Worm (Caenorhabditis elegans) whole organism, midembryonic: ENCODE data around the gene cytb-5.1.
"Not testable (repeated sequence)": the region's sequence is repeated elsewhere in the genome, so short reads cannot be mapped to it uniquely, and the experiment has no call there.

ENCODE experiments used
- T22C8.4 ChIP-seq: fragments of 200-800 bp; sonication (Bioruptor generic); IDR thresholded peaks from 2 replicates; pipeline ENCODE4 v1.3.6; 2022; ENCODE audit warnings: missing genetic modification characterization, missing compliant biosample characterization
- cog-1 ChIP-seq: sonication (generic microtip); optimal IDR thresholded peaks from 2 replicates; lab custom pipeline; 2016; ENCODE audit warnings: missing genetic modification characterization, missing compliant biosample characterization
- flt-1 ChIP-seq: fragments of 200-800 bp; sonication (Bioruptor generic); IDR thresholded peaks from 2 replicates; pipeline ENCODE4 v1.3.6; 2022; ENCODE audit warnings: missing genetic modification characterization, missing compliant biosample characterization
- klf-2 ChIP-seq: fragments of 200-800 bp; sonication (Bioruptor generic); conservative IDR thresholded peaks from 2 replicates; pipeline ENCODE4 v1.3.6; 2022; ENCODE audit warnings: missing genetic modification reagents, missing genetic modification characterization, missing compliant biosample characterization
- med-1 ChIP-seq: sonication (generic microtip); optimal IDR thresholded peaks from 2 replicates; lab custom pipeline; 2017; ENCODE audit warnings: missing genetic modification characterization, mild to moderate bottlenecking, missing compliant biosample characterization, antibody characterized with exemption, missing genetic modification reagents; ENCODE audit not compliant: insufficient read depth
- ref-1 ChIP-seq: fragments of 200-800 bp; sonication (Bioruptor generic); conservative IDR thresholded peaks from 2 replicates; pipeline ENCODE4 v1.3.6; 2022; ENCODE audit warnings: missing genetic modification reagents, missing genetic modification characterization, missing compliant biosample characterization
- tab-1 ChIP-seq: fragments of 200-800 bp; sonication (Bioruptor generic); IDR thresholded peaks from 2 replicates; pipeline ENCODE4 v1.3.6; 2022; ENCODE audit warnings: missing genetic modification characterization, missing compliant biosample characterization
- ztf-23 ChIP-seq: fragments of 200-800 bp; sonication (Bioruptor generic); IDR thresholded peaks from 2 replicates; pipeline ENCODE4 v1.3.6; 2022; ENCODE audit warnings: missing genetic modification reagents, missing genetic modification characterization, missing compliant biosample characterization
- ztf-29 ChIP-seq: fragments of 200-800 bp; sonication (Bioruptor generic); IDR thresholded peaks from 2 replicates; pipeline ENCODE4 v1.3.6; 2022; ENCODE audit warnings: missing genetic modification reagents, missing genetic modification characterization, missing compliant biosample characterization

cytb-5.1 gene

DNA sequence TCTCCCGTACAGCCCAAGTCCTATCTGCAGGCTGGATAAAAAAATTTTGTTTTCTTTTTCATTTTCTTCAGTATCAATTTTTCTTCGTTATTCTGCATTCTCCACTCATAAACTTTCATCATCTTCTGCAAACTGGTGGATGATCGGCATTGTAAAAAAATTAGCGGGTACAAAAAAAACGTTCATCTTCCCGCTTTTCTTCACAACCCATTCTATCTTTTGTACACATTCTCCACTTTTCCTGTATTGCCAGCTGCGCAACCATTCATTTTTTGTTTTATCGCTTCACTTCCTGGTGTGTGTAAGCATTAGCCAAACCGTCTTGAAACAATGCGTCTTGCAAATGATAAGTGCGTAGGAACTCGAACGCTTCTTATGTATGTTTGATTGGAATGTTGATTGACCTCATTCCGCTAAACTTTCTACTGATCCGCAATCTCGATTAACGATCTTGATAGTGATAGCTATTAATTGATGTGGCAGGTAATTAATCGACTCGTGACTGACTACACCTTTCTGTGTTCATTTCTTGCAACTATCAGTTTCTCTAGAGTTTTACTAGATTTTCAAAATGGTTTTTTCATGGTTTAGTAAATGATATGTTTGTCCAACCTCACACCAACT lies 27.2 kb upstream of the cytb-5.1 start:
- TF ChIP-seq flt-1 (GFP tag; lab: Robert Waterston, UW) (no peak), klf-2 (GFP tag; lab: Robert Waterston, UW) (no peak), med-1 (GFP tag; lab: Kevin White, UChicago) (no peak), ref-1 (no peak), cog-1 (tag; lab: Kevin White, UChicago) (no peak), ztf-29 (no peak), T22C8.4 (GFP tag; lab: Robert Waterston, UW) (no peak), tab-1 (GFP tag; lab: Robert Waterston, UW) (no peak), ztf-23 (GFP tag; lab: Robert Waterston, UW) (no peak)

DNA sequence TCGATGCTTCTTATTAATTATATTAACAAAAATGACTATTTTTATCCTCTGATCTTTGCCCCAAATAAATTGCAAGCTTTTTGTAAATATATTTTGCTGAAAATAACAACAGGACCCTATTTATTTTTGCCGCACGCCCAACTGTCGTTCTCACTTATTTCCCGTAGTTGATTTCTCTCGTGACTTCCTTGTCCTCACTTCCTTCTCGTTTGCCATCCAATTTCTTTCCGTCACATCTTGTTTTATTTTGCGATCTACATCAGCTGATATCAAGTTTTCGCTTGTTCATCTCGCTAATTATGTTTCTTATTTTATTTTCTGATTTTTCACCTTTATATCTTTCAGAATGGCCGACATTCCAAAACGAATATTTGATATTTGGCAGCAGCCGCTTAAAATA lies 26.4 kb upstream of the cytb-5.1 start, which contains the start of gene F48F7.5:
TSS of gene F48F7.5 (plus strand) at position 340 of the 400 bp plus-strand sequence.
- no peak for TF ChIP-seq cog-1 (tag; lab: Kevin White, UChicago)
- no peak for TF ChIP-seq med-1 (GFP tag; lab: Kevin White, UChicago)
- TF ChIP-seq ref-1: no peak
- TF ChIP-seq klf-2 (GFP tag; lab: Robert Waterston, UW): no peak
- TF ChIP-seq flt-1 (GFP tag; lab: Robert Waterston, UW): no peak
- no peak for TF ChIP-seq ztf-29

DNA sequence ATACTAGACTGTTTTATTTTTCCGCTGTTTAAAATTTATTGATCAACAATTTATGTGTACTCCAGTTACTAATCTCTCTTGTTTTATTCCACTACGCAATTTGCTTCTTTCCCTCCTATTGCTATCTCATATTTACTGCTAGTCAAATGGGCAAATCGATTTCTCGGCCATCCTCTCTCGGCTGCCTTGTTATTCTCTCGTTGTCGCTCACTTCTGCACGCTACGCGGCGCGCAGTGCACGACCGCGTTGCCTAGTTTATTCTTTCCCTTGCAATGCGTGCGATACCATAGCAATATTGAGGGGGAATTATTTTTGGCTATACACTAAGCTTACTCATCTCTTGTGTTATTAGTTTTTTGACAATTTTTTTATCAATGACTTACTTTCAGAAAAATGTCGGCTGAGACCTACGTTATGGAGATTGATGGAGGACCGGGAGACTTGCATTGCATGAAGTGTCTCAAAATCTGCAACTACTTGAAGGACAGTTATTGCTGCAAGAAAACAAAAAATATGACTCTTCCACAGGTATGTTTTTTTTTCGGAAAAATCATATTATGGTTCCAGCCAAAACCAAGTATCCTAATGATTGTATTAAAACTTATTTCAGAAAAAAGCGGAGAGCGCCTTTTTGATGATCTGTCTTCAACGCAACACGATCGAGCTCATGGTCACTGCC lies 24.1 kb upstream of the cytb-5.1 start, which contains the start of gene F48F7.6:
TSS of gene F48F7.6 (plus strand) at position 391 of the 680 bp plus-strand sequence.
- TF ChIP-seq tab-1 (GFP tag; lab: Robert Waterston, UW): 0 out of 2 replicates have a peak, but pooled peaks have one; percentile 37
- no peak for TF ChIP-seq cog-1 (tag; lab: Kevin White, UChicago)
- TF ChIP-seq med-1 (GFP tag; lab: Kevin White, UChicago): no peak
- no peak for TF ChIP-seq ref-1
- TF ChIP-seq T22C8.4 (GFP tag; lab: Robert Waterston, UW): peak; percentile 69
- TF ChIP-seq flt-1 (GFP tag; lab: Robert Waterston, UW): peak; percentile 76; the same call in 1 of the 2 replicates
- TF ChIP-seq klf-2 (GFP tag; lab: Robert Waterston, UW): no peak
- TF ChIP-seq ztf-23 (GFP tag; lab: Robert Waterston, UW): no peak
- TF ChIP-seq ztf-29: no peak

DNA sequence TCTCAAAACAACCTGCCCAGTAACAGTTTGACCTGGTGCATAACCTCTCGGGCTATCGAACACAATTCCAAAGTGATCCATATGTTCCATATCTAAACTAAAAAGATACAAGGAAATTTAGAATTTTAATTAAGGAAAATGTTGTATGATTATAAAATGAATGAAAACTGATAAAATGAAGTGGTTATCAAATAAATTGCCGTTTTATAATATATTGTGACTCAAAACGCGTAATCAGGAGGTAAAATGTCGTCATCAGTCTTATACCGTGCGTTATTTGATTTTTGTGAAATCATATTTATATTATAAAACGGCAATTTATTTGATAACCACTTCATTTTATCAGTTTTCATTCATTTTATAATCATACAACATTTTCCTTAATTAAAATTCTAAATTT lies 21.3 kb upstream of the cytb-5.1 start, which contains the start of gene arrd-24:
TSS of gene arrd-24 (minus strand) at position 101 of the 400 bp plus-strand sequence.
- TF ChIP-seq T22C8.4 (GFP tag; lab: Robert Waterston, UW); ref-1; tab-1 (GFP tag; lab: Robert Waterston, UW): not testable (repeated sequence)

DNA sequence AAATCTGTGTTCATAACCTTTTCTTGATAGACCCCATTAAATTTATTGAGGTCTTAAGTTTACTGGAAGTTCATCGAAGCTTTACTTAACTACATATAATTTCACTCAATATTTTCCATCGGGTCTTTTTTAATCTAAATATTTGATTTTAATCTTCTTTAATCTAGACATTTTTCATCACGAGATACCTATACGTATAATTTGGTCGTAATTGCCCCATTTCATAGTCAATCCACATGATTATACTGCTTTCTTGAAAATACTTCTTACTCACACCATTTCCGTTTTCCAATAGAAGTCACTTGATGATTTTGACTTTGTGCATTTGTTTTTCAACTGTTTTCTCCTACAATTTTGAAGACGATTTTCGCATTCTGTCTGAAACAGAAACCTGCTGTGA lies 15.4 kb upstream of the cytb-5.1 start, which contains the start of gene irld-24:
TSS of gene irld-24 (plus strand) at position 301 of the 400 bp plus-strand sequence.
- TF ChIP-seq T22C8.4 (GFP tag; lab: Robert Waterston, UW): no peak
- TF ChIP-seq ztf-29: no peak
- no peak for TF ChIP-seq tab-1 (GFP tag; lab: Robert Waterston, UW)
- no peak for TF ChIP-seq med-1 (GFP tag; lab: Kevin White, UChicago)
- no peak for TF ChIP-seq ref-1
- no peak for TF ChIP-seq klf-2 (GFP tag; lab: Robert Waterston, UW)
- no peak for TF ChIP-seq cog-1 (tag; lab: Kevin White, UChicago)
- no peak for TF ChIP-seq flt-1 (GFP tag; lab: Robert Waterston, UW)
- no peak for TF ChIP-seq ztf-23 (GFP tag; lab: Robert Waterston, UW)

DNA sequence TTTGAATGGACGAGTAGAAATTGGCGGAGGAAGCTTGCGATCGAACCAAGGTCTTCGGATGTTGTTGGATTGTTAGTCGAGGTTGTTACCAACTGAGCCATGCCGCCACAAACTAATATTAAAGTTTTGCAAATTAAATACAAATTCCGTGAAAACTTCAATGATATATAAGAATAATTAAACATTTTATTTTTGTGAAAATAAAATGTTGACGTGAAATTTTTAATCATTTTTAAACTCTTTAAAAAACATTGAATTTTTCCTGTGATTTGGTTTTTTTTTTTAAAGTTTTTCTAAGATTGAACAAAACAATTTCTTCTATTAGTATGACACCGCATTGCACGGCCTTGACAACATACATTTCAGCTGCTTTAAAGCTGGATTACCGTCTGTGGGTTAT lies 11.0 kb upstream of the cytb-5.1 start, which contains the start of gene C31E10.11:
TSS of gene C31E10.11 (minus strand) at position 101 of the 400 bp plus-strand sequence.
- TF ChIP-seq tab-1 (GFP tag; lab: Robert Waterston, UW) (no peak), T22C8.4 (GFP tag; lab: Robert Waterston, UW) (no peak), klf-2 (GFP tag; lab: Robert Waterston, UW) (no peak), ztf-29 (no peak), med-1 (GFP tag; lab: Kevin White, UChicago) (no peak), cog-1 (tag; lab: Kevin White, UChicago) (no peak), ref-1 (no peak), flt-1 (GFP tag; lab: Robert Waterston, UW) (no peak), ztf-23 (GFP tag; lab: Robert Waterston, UW) (no peak)

DNA sequence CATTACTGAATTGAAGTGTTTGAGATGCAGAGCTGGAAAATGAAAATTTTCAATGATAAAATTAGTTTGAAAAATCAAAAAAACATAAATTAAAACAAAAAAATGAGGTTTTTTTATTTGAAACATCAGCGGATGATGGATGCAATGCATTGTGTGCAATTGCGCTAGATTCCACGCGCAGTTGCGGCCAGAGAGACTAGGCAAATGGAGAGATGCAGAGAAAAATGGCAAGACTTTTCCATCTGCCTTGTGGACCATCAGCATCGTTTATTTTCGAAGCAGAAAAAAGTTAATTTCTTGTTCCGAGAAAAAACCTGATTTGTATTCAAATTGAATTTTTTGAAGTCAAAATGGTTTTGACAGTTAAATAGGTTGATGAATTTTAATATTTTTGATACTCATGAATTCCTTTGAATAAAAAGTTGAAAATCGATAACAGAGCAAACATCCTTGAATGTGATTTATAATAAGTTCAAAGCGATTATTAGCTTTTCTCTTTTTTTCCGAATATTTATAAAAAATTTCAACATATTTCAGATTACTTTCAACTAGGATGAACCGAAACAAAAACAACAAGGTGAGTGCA lies 5.8 kb upstream of the cytb-5.1 start, which contains the start of the genes C31E10.5 and C31E10.6:
TSS of gene C31E10.5 (minus strand) at position 32 of the 586 bp plus-strand sequence.
TSS of gene C31E10.6 (plus strand) at position 536 of the 586 bp plus-strand sequence.
- TF ChIP-seq flt-1 (GFP tag; lab: Robert Waterston, UW) (0 out of 2 replicates have a peak, but pooled peaks have one; percentile 50), cog-1 (tag; lab: Kevin White, UChicago) (peak; percentile 34), klf-2 (GFP tag; lab: Robert Waterston, UW) (no peak)

DNA sequence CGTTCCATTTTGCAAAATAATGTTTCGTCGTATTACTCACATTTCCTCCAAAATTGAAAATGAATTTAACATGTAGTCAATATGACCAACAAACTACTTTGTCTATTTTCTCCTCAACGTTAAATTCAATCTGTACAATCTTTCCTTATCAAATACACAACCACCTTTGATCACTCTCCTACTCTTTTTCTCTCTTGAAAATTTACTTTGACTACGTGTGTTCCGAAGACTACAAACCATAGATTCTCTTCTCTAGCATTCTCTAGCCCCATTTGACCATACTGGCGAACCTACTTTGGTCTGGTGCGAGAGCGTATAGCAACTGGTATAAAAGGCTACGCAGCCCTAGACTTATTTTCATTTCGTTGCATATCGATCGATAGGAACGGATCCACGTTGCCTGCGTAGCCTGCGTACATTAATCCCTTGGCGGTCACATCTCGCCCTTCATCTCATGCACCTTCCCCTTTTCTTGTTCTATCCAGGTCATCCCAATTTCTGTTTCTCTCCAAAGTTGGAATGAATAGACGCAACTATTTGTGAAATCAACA lies 1.5 kb upstream of the cytb-5.1 start:
- TF ChIP-seq T22C8.4 (GFP tag; lab: Robert Waterston, UW) (0 out of 2 replicates have a peak, but pooled peaks have one; percentile 28), ztf-29 (no peak), klf-2 (GFP tag; lab: Robert Waterston, UW) (0 out of 2 replicates have a peak, but pooled peaks have one; percentile 39)

DNA sequence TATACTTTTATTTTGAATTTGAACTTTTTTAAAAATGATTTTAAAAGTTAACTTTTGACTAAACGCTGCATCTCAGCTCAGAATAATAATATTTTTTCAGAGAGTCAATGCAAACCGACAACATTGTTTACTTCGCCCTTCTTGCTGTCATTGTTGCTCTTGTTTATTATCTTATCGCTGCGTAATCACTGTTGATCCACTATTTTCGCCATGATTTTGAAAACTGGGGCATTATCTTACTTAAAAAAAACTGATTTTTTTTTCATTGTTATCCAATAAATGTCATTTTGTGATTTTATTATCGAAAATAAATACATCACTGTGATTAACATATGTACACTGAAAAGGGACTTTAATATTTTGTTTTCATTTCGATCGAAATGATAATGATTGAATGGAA lies 1.0 kb downstream of the cytb-5.1 start:
- TF ChIP-seq ztf-29 (no peak), ref-1 (no peak), tab-1 (GFP tag; lab: Robert Waterston, UW) (no peak), T22C8.4 (GFP tag; lab: Robert Waterston, UW) (no peak), flt-1 (GFP tag; lab: Robert Waterston, UW) (no peak), cog-1 (tag; lab: Kevin White, UChicago) (no peak), klf-2 (GFP tag; lab: Robert Waterston, UW) (no peak), ztf-23 (GFP tag; lab: Robert Waterston, UW) (no peak), med-1 (GFP tag; lab: Kevin White, UChicago) (no peak)
